Worm (Caenorhabditis elegans): ENCODE results near the gene chca-1.
"Not testable (repeated sequence)": the region's sequence is repeated elsewhere in the genome, so short reads cannot be mapped to it uniquely, and the experiment has no call there.

chca-1 gene

ce11 chrIV:9679296-9679695 lies 28.1 kb downstream of the chca-1 start:
- TF ChIP-seq nhr-237 (tag; optimal IDR thresholded peaks at IDR 0.05) (no peak), M03D4.4 (tag; optimal IDR thresholded peaks at IDR 0.05) (no peak), flh-1 (GFP tag; optimal IDR thresholded peaks at IDR 0.05) (no peak), cnd-1 (tag; optimal IDR thresholded peaks at IDR 0.05) (no peak), zip-8 (tag; optimal IDR thresholded peaks at IDR 0.05) (no peak), pha-4 (tag; optimal IDR thresholded peaks at IDR 0.05) (no peak), tbx-8 (GFP tag; optimal IDR thresholded peaks at IDR 0.05) (no peak), nhr-2 (tag; optimal IDR thresholded peaks at IDR 0.05) (no peak), snpc-4 (tag; optimal IDR thresholded peaks at IDR 0.05) (no peak), mep-1 (tag; optimal IDR thresholded peaks at IDR 0.05) (no peak), sptf-1 (tag; optimal IDR thresholded peaks at IDR 0.05) (no peak), ceh-83 (GFP tag; optimal IDR thresholded peaks at IDR 0.05) (no peak)

- TF ChIP-seq M03D4.4 (tag; optimal IDR thresholded peaks at IDR 0.05) = no peak
- no peak for TF ChIP-seq nhr-76 (tag; optimal IDR thresholded peaks at IDR 0.05)
- no peak for TF ChIP-seq ces-1 (GFP tag; optimal IDR thresholded peaks at IDR 0.05)
- no peak for TF ChIP-seq drap-1 (GFP tag; optimal IDR thresholded peaks at IDR 0.05)
- TF ChIP-seq nhr-28 (tag; optimal IDR thresholded peaks at IDR 0.05) = no peak
- TF ChIP-seq lin-13 (tag; optimal IDR thresholded peaks at IDR 0.05) = no peak
- no peak for TF ChIP-seq ceh-43 (GFP tag; optimal IDR thresholded peaks at IDR 0.05)
- TF ChIP-seq bed-3 (GFP tag; optimal IDR thresholded peaks at IDR 0.05) = no peak
- no peak for TF ChIP-seq lsy-2 (tag; optimal IDR thresholded peaks at IDR 0.05)
- TF ChIP-seq cnd-1 (tag; optimal IDR thresholded peaks at IDR 0.05) = no peak
- no peak for TF ChIP-seq flh-1 (GFP tag; optimal IDR thresholded peaks at IDR 0.05)
- no peak for TF ChIP-seq elt-3 (tag; optimal IDR thresholded peaks at IDR 0.05)
- no peak for TF ChIP-seq pha-4 (tag; optimal IDR thresholded peaks at IDR 0.05)
- no peak for TF ChIP-seq tbx-8 (GFP tag; optimal IDR thresholded peaks at IDR 0.05)
- TF ChIP-seq mep-1 (tag; optimal IDR thresholded peaks at IDR 0.05) = no peak
- no peak for TF ChIP-seq unc-39 (tag; optimal IDR thresholded peaks at IDR 0.05)
Measured at ce11 chrIV:9680841-9681240, 29.6 kb downstream of the chca-1 start, which contains the start of gene ins-8. TSS of gene ins-8 (minus strand) at chrIV:9680941.

DNA sequence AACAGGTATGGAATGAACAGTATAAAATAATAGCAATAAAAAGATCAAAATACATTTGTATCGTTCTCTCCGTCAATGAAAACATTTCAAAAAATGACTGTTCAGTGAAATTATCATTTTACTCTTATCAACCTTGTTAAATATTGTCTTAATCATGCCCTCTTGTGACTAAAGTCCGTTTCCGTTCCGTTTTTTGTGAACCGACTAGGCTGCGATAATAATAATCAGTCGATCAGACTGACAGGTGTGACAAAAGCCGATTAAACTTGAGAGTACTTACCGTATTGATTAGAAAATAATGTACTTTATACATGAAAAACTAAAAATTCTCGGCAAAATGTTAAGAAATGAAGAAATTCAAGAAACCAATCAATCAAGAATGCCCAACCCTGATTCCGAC lies 31.3 kb downstream of the chca-1 start, which contains the start of gene ins-7:
ins-7 (minus strand) TSS at position 332 of the 400 bp plus-strand sequence.
- TF ChIP-seq nhr-76 (tag; optimal IDR thresholded peaks at IDR 0.05) (no peak), ceh-83 (GFP tag; optimal IDR thresholded peaks at IDR 0.05) (no peak), M03D4.4 (tag; optimal IDR thresholded peaks at IDR 0.05) (no peak), sptf-1 (tag; optimal IDR thresholded peaks at IDR 0.05) (no peak), hlh-1 (tag; optimal IDR thresholded peaks at IDR 0.05) (no peak), unc-62 (GFP tag; optimal IDR thresholded peaks at IDR 0.05) (no peak), zip-8 (tag; optimal IDR thresholded peaks at IDR 0.05) (no peak), unc-39 (tag; optimal IDR thresholded peaks at IDR 0.05) (no peak), drap-1 (GFP tag; optimal IDR thresholded peaks at IDR 0.05) (no peak), mls-2 (tag; optimal IDR thresholded peaks at IDR 0.05) (no peak), ces-1 (GFP tag; optimal IDR thresholded peaks at IDR 0.05) (no peak), mab-5 (tag; optimal IDR thresholded peaks at IDR 0.05) (no peak)

ce11 chrIV:9683433-9683832 lies 32.2 kb downstream of the chca-1 start, which contains the start of the genes htas-1 and ZK1251.3:
TSS of gene htas-1 (minus strand) at chrIV:9683533.
TSS of gene ZK1251.3 (plus strand) at chrIV:9683658.
- no peak for TF ChIP-seq unc-39 (tag; optimal IDR thresholded peaks at IDR 0.05)
- no peak for TF ChIP-seq pha-4 (tag; optimal IDR thresholded peaks at IDR 0.05)
- TF ChIP-seq bed-3 (GFP tag; optimal IDR thresholded peaks at IDR 0.05) = no peak
- TF ChIP-seq cnd-1 (tag; optimal IDR thresholded peaks at IDR 0.05) = no peak
- no peak for TF ChIP-seq lin-32 (GFP tag; optimal IDR thresholded peaks at IDR 0.05)
- TF ChIP-seq blmp-1 (tag; optimal IDR thresholded peaks at IDR 0.05) = no peak
- no peak for TF ChIP-seq unc-62 (GFP tag; optimal IDR thresholded peaks at IDR 0.05)
- TF ChIP-seq nhr-12 (tag; optimal IDR thresholded peaks at IDR 0.05) = no peak
- TF ChIP-seq ceh-83 (GFP tag; optimal IDR thresholded peaks at IDR 0.05) = no peak
- no peak for TF ChIP-seq ces-1 (GFP tag; optimal IDR thresholded peaks at IDR 0.05)
- no peak for TF ChIP-seq ceh-39 (tag; optimal IDR thresholded peaks at IDR 0.05)
- no peak for TF ChIP-seq nhr-2 (tag; optimal IDR thresholded peaks at IDR 0.05)
- TF ChIP-seq sptf-1 (tag; optimal IDR thresholded peaks at IDR 0.05) = no peak
- no peak for TF ChIP-seq lsy-2 (tag; optimal IDR thresholded peaks at IDR 0.05)
- no peak for TF ChIP-seq hlh-1 (tag; optimal IDR thresholded peaks at IDR 0.05)
- no peak for TF ChIP-seq elt-1 (tag; optimal IDR thresholded peaks at IDR 0.05; ENCODE audit: borderline replicate concordance, insufficient read depth)

DNA sequence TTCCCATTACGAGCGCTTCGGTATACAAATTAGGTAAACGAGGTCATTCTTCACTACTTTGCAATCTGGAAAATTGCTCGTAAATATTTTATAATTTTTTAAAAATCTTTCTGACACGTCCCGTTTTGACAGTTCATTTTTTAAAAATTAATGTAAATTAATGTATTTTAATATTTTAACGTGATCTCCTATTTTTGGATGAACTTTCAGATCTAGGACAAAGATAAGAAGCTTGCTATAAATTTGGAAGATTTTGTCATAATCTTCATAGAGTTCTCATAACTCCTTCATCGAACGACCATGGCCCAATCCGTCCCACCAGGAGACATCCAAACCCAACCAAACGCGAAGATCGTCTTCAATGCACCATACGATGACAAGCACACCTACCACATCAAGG lies 37.5 kb downstream of the chca-1 start, which contains the start of gene msp-76:
msp-76 (plus strand) TSS at position 301 of the 400 bp plus-strand sequence.
- not testable (repeated sequence) for TF ChIP-seq blmp-1 (tag; optimal IDR thresholded peaks at IDR 0.05); unc-62 (GFP tag; optimal IDR thresholded peaks at IDR 0.05); nhr-12 (tag; optimal IDR thresholded peaks at IDR 0.05)
